Worm (Caenorhabditis elegans): ENCODE results near the gene C33H5.16.

DNA sequence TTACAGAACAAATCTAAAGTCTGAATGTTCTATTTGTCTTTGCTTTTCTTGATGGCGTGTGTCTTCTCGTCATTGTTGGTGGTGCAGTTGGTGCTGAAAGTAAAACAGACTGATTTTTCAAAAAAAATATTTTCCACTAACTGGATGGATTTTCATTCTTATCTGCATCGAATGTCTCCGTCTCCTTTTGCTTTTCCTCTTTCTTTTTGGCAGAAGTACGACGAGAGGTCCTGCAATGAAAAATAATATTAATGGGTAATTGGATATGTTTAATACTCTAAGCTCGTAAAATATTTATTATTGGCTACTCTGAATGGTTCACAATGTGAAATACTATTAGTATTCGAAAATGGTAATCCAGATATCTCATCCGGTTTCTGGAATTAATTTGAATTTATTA, 43.0 kb downstream of the C33H5.16 start, which contains the start of gene del-7:
- no peak for TF ChIP-seq Y55F3AM.14 (GFP tag; optimal IDR thresholded peaks at IDR 0.05)
- no peak for TF ChIP-seq nhr-11 (tag; optimal IDR thresholded peaks at IDR 0.05)
- no peak for TF ChIP-seq sma-9 (GFP tag; optimal IDR thresholded peaks at IDR 0.05)
- TF ChIP-seq sma-9 (tag; optimal IDR thresholded peaks at IDR 0.05), result no peak
- TF ChIP-seq ztf-1 (GFP tag; conservative IDR thresholded peaks at IDR 0.05), result no peak
- TF ChIP-seq lin-39 (tag; optimal IDR thresholded peaks at IDR 0.05), result no peak
- no peak for TF ChIP-seq R02D3.7 (tag; optimal IDR thresholded peaks at IDR 0.05)
